Worm (Caenorhabditis elegans): ENCODE results near the gene itm-2.

itm-2 gene

DNA sequence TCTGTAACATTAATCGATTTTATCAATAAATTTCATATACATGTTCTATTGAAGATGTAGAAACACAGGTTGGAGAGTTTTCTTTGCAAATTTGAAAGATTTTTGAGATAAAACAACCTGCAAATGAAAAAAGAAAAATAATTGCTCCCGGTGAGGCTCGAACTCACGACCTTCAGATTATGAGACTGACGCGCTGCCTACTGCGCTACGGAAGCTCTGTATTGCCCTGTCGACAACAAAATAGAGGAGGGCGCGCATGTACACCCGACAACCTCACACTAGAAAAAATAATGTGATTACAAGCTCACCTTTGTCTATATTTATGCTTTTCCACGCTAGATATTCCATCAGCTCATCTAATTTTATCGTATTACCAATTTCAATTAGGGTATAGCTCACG lies 37.7 kb upstream of the itm-2 start (continued):
- no peak for TF ChIP-seq pag-3 (tag; optimal IDR thresholded peaks at IDR 0.05; ENCODE audit: borderline replicate concordance)
- TF ChIP-seq ztf-16 (tag; optimal IDR thresholded peaks at IDR 0.05), result no peak
- TF ChIP-seq ceh-48 (tag; optimal IDR thresholded peaks at IDR 0.05), result no peak
- no peak for TF ChIP-seq tbx-7 (tag; optimal IDR thresholded peaks at IDR 0.05)
- TF ChIP-seq npax-4 (tag; optimal IDR thresholded peaks at IDR 0.05), result no peak
- TF ChIP-seq Y22D7AL.16 (tag; optimal IDR thresholded peaks at IDR 0.05), result peak; percentile 4
- TF ChIP-seq dmd-4 (tag; optimal IDR thresholded peaks at IDR 0.05; ENCODE audit: borderline replicate concordance), result no peak
- TF ChIP-seq ttx-3 (tag; optimal IDR thresholded peaks at IDR 0.05), result no peak
- TF ChIP-seq sdc-2 (tag; optimal IDR thresholded peaks at IDR 0.05), result peak; percentile 65
- TF ChIP-seq unc-3 (GFP tag; conservative IDR thresholded peaks at IDR 0.05), result peak; percentile 69
- no peak for TF ChIP-seq unc-3 (tag; optimal IDR thresholded peaks at IDR 0.05)
- no peak for TF ChIP-seq sox-2 (GFP tag; IDR thresholded peaks at IDR 0.05)
- no peak for TF ChIP-seq lin-11 (tag; optimal IDR thresholded peaks at IDR 0.05)
- peak; percentile 11 for TF ChIP-seq nfya-1 (tag; optimal IDR thresholded peaks at IDR 0.05)
- TF ChIP-seq ceh-22 (tag; optimal IDR thresholded peaks at IDR 0.05), result no peak
- TF ChIP-seq ama-1 (optimal IDR thresholded peaks at IDR 0.05), result no peak
- no peak for TF ChIP-seq pax-1 (tag; optimal IDR thresholded peaks at IDR 0.05)
- no peak for TF ChIP-seq hlh-13 (GFP tag; optimal IDR thresholded peaks at IDR 0.05)
- no peak for TF ChIP-seq ceh-24 (tag; optimal IDR thresholded peaks at IDR 0.05)
- TF ChIP-seq ceh-19 (GFP tag; optimal IDR thresholded peaks at IDR 0.05), result no peak
- TF ChIP-seq unc-42 (tag; optimal IDR thresholded peaks at IDR 0.05), result no peak
- no peak for TF ChIP-seq K02D7.2 (tag; optimal IDR thresholded peaks at IDR 0.05)
- TF ChIP-seq C08G9.2 (tag; optimal IDR thresholded peaks at IDR 0.05), result no peak
- TF ChIP-seq fax-1 (tag; optimal IDR thresholded peaks at IDR 0.05), result peak; percentile 42
- TF ChIP-seq che-1 (tag; optimal IDR thresholded peaks at IDR 0.05), result peak; percentile 35
- TF ChIP-seq nhr-232 (tag; optimal IDR thresholded peaks at IDR 0.05), result peak; percentile 8
- peak; percentile 4 for TF ChIP-seq unc-86 (tag; optimal IDR thresholded peaks at IDR 0.05)
- no peak for TF ChIP-seq ceh-2 (tag; optimal IDR thresholded peaks at IDR 0.05)
- no peak for TF ChIP-seq ceh-31 (tag; optimal IDR thresholded peaks at IDR 0.05)
- no peak for TF ChIP-seq syd-9 (tag; optimal IDR thresholded peaks at IDR 0.05)
- no peak for TF ChIP-seq ceh-6 (GFP tag; optimal IDR thresholded peaks at IDR 0.05)
- TF ChIP-seq pha-4 (tag; optimal IDR thresholded peaks at IDR 0.05), result no peak
- TF ChIP-seq lim-6 (tag; optimal IDR thresholded peaks at IDR 0.05), result no peak
- TF ChIP-seq ets-4 (tag; optimal IDR thresholded peaks at IDR 0.05), result no peak
- TF ChIP-seq ceh-14 (tag; optimal IDR thresholded peaks at IDR 0.05), result peak; percentile 18
- no peak for TF ChIP-seq rnt-1 (tag; optimal IDR thresholded peaks at IDR 0.05)

DNA sequence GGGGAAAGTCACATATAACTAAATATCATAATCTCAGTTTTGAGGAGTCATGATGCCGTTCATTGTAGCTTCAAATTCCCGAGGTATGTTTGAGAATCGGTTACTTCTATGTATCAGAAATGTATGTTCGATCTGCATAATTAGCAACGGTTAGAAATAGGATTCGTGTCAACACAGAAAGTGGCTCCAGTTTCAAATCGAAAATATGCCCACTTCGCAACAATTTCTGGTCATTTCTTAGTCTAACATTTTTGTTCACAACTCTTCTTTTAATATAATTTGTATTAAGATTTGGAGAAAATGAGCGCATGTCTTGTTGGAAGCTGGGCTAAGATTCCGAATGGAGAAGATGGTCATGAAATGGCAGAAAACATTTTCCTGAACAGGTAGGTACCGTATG lies 31.5 kb upstream of the itm-2 start, which contains the start of gene pks-1:
Gene pks-1, plus strand, starts transcription at position 301 of the 400 bp plus-strand sequence.
- TF ChIP-seq unc-55 (GFP tag; optimal IDR thresholded peaks at IDR 0.05), result no peak
- TF ChIP-seq fkh-10 (GFP tag; optimal IDR thresholded peaks at IDR 0.05), result no peak
- no peak for TF ChIP-seq ceh-45 (GFP tag; IDR thresholded peaks at IDR 0.05)
- no peak for TF ChIP-seq pat-9 (tag; optimal IDR thresholded peaks at IDR 0.05)
- no peak for TF ChIP-seq hlh-8 (tag; optimal IDR thresholded peaks at IDR 0.05)
- TF ChIP-seq nhr-232 (tag; optimal IDR thresholded peaks at IDR 0.05), result no peak
- no peak for TF ChIP-seq pag-3 (tag; optimal IDR thresholded peaks at IDR 0.05; ENCODE audit: borderline replicate concordance)
- no peak for TF ChIP-seq C38D4.7 (GFP tag; optimal IDR thresholded peaks at IDR 0.05)
- no peak for TF ChIP-seq syd-9 (tag; optimal IDR thresholded peaks at IDR 0.05)
- no peak for TF ChIP-seq ahr-1 (tag; optimal IDR thresholded peaks at IDR 0.05)
- TF ChIP-seq sox-4 (tag; optimal IDR thresholded peaks at IDR 0.05), result no peak
- no peak for TF ChIP-seq hlh-6 (tag; optimal IDR thresholded peaks at IDR 0.05)
- TF ChIP-seq nfya-1 (tag; optimal IDR thresholded peaks at IDR 0.05), result no peak
- TF ChIP-seq ref-2 (tag; optimal IDR thresholded peaks at IDR 0.05), result no peak
- no peak for TF ChIP-seq ama-1 (optimal IDR thresholded peaks at IDR 0.05)
- no peak for TF ChIP-seq dmd-4 (tag; optimal IDR thresholded peaks at IDR 0.05; ENCODE audit: borderline replicate concordance)
